Fruit fly (Drosophila melanogaster) whole organism, embryonic: ENCODE results near the gene CG43175.

Experiments used
- CG10274 ChIP-seq: fragments of 200-800 bp; sonication (Bioruptor generic); optimal IDR thresholded peaks from 3 replicates; lab custom pipeline; 2017; ENCODE audit warnings: missing biosample characterization, mild to moderate bottlenecking, missing genetic modification characterization
- CG10462 ChIP-seq: fragments of 200-800 bp; sonication (Bioruptor generic); optimal IDR thresholded peaks from 2 replicates; lab custom pipeline; 2016; ENCODE audit warnings: missing biosample characterization, missing genetic modification characterization
- CG11456 ChIP-seq: fragments of 200-800 bp; sonication (Bioruptor generic); IDR thresholded peaks from 3 replicates; pipeline ENCODE4 v1.3.6; 2022; ENCODE audit warnings: missing biosample characterization, missing genetic modification characterization
- CG12769 ChIP-seq: fragments of 200-800 bp; sonication (Bioruptor generic); optimal IDR thresholded peaks from 2 replicates; lab custom pipeline; 2019; ENCODE audit warnings: missing biosample characterization, mild to moderate bottlenecking, missing genetic modification characterization, moderate library complexity
- CG12942 ChIP-seq: fragments of 200-800 bp; sonication (Bioruptor generic); optimal IDR thresholded peaks from 3 replicates; lab custom pipeline; 2016; ENCODE audit warnings: missing biosample characterization, missing genetic modification characterization
- CG13287 ChIP-seq: fragments of 200-800 bp; sonication (Bioruptor generic); IDR thresholded peaks from 2 replicates; pipeline ENCODE4 v1.3.6; 2022; ENCODE audit warnings: missing biosample characterization, missing genetic modification characterization; ENCODE audit not compliant: partially characterized antibody
- CG13775 ChIP-seq: fragments of 200-800 bp; sonication (Bioruptor generic); optimal IDR thresholded peaks from 3 replicates; lab custom pipeline; 2017; ENCODE audit warnings: missing biosample characterization, mild to moderate bottlenecking, missing genetic modification characterization
- CG14050 ChIP-seq: fragments of 200-800 bp; sonication (Bioruptor generic); IDR thresholded peaks from 3 replicates; pipeline ENCODE4 v1.3.6; 2022; ENCODE audit warnings: missing biosample characterization, missing genetic modification characterization
- CG15601 ChIP-seq: fragments of 200-800 bp; sonication (Bioruptor generic); optimal IDR thresholded peaks from 3 replicates; lab custom pipeline; 2019; ENCODE audit warnings: missing biosample characterization, mild to moderate bottlenecking, missing genetic modification characterization, moderate library complexity
- CG1603 ChIP-seq: fragments of 200-800 bp; sonication (Bioruptor generic); optimal IDR thresholded peaks from 2 replicates; lab custom pipeline; 2019; ENCODE audit warnings: missing biosample characterization, mild to moderate bottlenecking, missing genetic modification characterization, moderate library complexity
- CG16779 ChIP-seq: fragments of 200-800 bp; sonication (Bioruptor generic); IDR thresholded peaks from 2 replicates; pipeline ENCODE4 v1.3.6; 2022; ENCODE audit warnings: missing biosample characterization, missing genetic modification characterization
- CG16815 ChIP-seq: fragments of 200-800 bp; sonication (Bioruptor generic); optimal IDR thresholded peaks from 3 replicates; lab custom pipeline; 2017; ENCODE audit warnings: missing biosample characterization, mild to moderate bottlenecking, missing genetic modification characterization
- CG17359 ChIP-seq: fragments of 200-800 bp; sonication (Bioruptor generic); optimal IDR thresholded peaks from 3 replicates; lab custom pipeline; 2018; ENCODE audit warnings: missing biosample characterization, mild to moderate bottlenecking, missing genetic modification characterization, moderate library complexity
- CG1792 ChIP-seq: fragments of 200-800 bp; sonication (Bioruptor generic); optimal IDR thresholded peaks from 2 replicates; lab custom pipeline; 2016; ENCODE audit warnings: missing biosample characterization, missing genetic modification characterization
- CG18619 ChIP-seq: fragments of 200-800 bp; sonication (Bioruptor generic); optimal IDR thresholded peaks from 3 replicates; lab custom pipeline; 2017; ENCODE audit warnings: missing biosample characterization, mild to moderate bottlenecking, missing genetic modification characterization
- CG2678 ChIP-seq: fragments of 200-800 bp; sonication (Bioruptor generic); optimal IDR thresholded peaks from 3 replicates; lab custom pipeline; 2019; ENCODE audit warnings: missing biosample characterization, mild to moderate bottlenecking, missing genetic modification characterization, moderate library complexity
- CG31388 ChIP-seq: fragments of 200-800 bp; sonication (Bioruptor generic); optimal IDR thresholded peaks from 2 replicates; lab custom pipeline; 2016; ENCODE audit warnings: missing biosample characterization, missing genetic modification characterization
- CG3163 ChIP-seq: fragments of 200-800 bp; sonication (Bioruptor generic); optimal IDR thresholded peaks from 3 replicates; lab custom pipeline; 2016; ENCODE audit warnings: missing biosample characterization, missing genetic modification characterization
- CG34376 ChIP-seq: fragments of 200-800 bp; sonication (Bioruptor generic); optimal IDR thresholded peaks from 2 replicates; lab custom pipeline; 2018; ENCODE audit warnings: missing biosample characterization, mild to moderate bottlenecking, missing genetic modification characterization
- CG4282 ChIP-seq: fragments of 200-800 bp; sonication (Bioruptor generic); optimal IDR thresholded peaks from 2 replicates; lab custom pipeline; 2016; ENCODE audit warnings: missing biosample characterization, missing genetic modification characterization
- CG5180 ChIP-seq: fragments of 200-800 bp; sonication (Bioruptor generic); optimal IDR thresholded peaks from 3 replicates; lab custom pipeline; 2017; ENCODE audit warnings: missing biosample characterization, missing genetic modification characterization, mild to moderate bottlenecking, moderate library complexity, missing genetic modification reagents
- CG6813 ChIP-seq: fragments of 200-800 bp; sonication (Bioruptor generic); optimal IDR thresholded peaks from 2 replicates; lab custom pipeline; 2017; ENCODE audit warnings: missing biosample characterization, missing genetic modification characterization, mild to moderate bottlenecking, moderate library complexity, missing genetic modification reagents
- CG9215 ChIP-seq: fragments of 200-800 bp; sonication (Bioruptor generic); IDR thresholded peaks from 2 replicates; pipeline ENCODE4 v1.3.6; 2022; ENCODE audit warnings: missing biosample characterization, missing genetic modification characterization
- Lhr ChIP-seq: fragments of 200-800 bp; sonication (Bioruptor generic); optimal IDR thresholded peaks from 3 replicates; lab custom pipeline; 2017; ENCODE audit warnings: mild to moderate bottlenecking, missing biosample characterization, missing genetic modification reagents, missing genetic modification characterization
- Lim3 ChIP-seq: fragments of 200-800 bp; sonication (Bioruptor generic); IDR thresholded peaks from 2 replicates; pipeline ENCODE4 v1.3.6; 2022; ENCODE audit warnings: missing biosample characterization, missing genetic modification characterization
- Lpt ChIP-seq: fragments of >200 bp; optimal IDR thresholded peaks from 2 replicates; lab custom pipeline; 2018; ENCODE audit warnings: missing biosample characterization, missing genetic modification characterization
- Myb ChIP-seq: fragments of 200-800 bp; sonication (Bioruptor generic); optimal IDR thresholded peaks from 2 replicates; lab custom pipeline; 2016; ENCODE audit warnings: missing biosample characterization, missing genetic modification characterization
- Nf-YA ChIP-seq: fragments of 200-800 bp; sonication (Bioruptor generic); IDR thresholded peaks from 2 replicates; pipeline ENCODE4 v1.3.6; 2022; ENCODE audit warnings: missing biosample characterization, missing genetic modification characterization
- Opbp ChIP-seq: fragments of 200-800 bp; sonication (Bioruptor generic); IDR thresholded peaks from 3 replicates; pipeline ENCODE4 v1.3.6; 2022; ENCODE audit warnings: missing biosample characterization, missing genetic modification characterization; ENCODE audit not compliant: partially characterized antibody
- Ravus ChIP-seq: fragments of 200-800 bp; sonication (Bioruptor generic); IDR thresholded peaks from 2 replicates; pipeline ENCODE4 v1.3.6; 2022; ENCODE audit warnings: missing biosample characterization, missing genetic modification characterization
- Rx ChIP-seq: fragments of 200-800 bp; sonication (Bioruptor generic); IDR thresholded peaks from 2 replicates; pipeline ENCODE4 v1.3.6; 2022; ENCODE audit warnings: missing biosample characterization, missing genetic modification characterization
- Six4 ChIP-seq: fragments of 200-800 bp; sonication (Bioruptor generic); optimal IDR thresholded peaks from 2 replicates; lab custom pipeline; 2016; ENCODE audit warnings: missing biosample characterization, missing genetic modification characterization
- Usf ChIP-seq: fragments of 200-800 bp; sonication (Bioruptor generic); optimal IDR thresholded peaks from 2 replicates; lab custom pipeline; 2017; ENCODE audit warnings: missing genotype, missing biosample characterization, missing genetic modification characterization
- ato ChIP-seq: fragments of 200-800 bp; sonication (Bioruptor generic); IDR thresholded peaks from 2 replicates; pipeline ENCODE4 v1.3.6; 2022; ENCODE audit warnings: missing biosample characterization, missing genetic modification characterization; ENCODE audit not compliant: partially characterized antibody
- br ChIP-seq: fragments of >200 bp; optimal IDR thresholded peaks from 2 replicates; lab custom pipeline; 2017
- cad ChIP-seq: fragments of >200 bp; optimal IDR thresholded peaks from 2 replicates; lab custom pipeline; 2017; ENCODE audit warnings: missing biosample characterization, missing genetic modification characterization
- caup ChIP-seq: fragments of 200-800 bp; sonication (Bioruptor generic); optimal IDR thresholded peaks from 3 replicates; lab custom pipeline; 2017; ENCODE audit warnings: missing biosample characterization, mild to moderate bottlenecking, missing genetic modification characterization, moderate library complexity; ENCODE audit not compliant: severe bottlenecking
- chinmo ChIP-seq: fragments of 200-800 bp; sonication (Bioruptor generic); IDR thresholded peaks from 4 replicates; pipeline ENCODE4 v1.3.6; 2022; ENCODE audit warnings: missing biosample characterization, missing genetic modification characterization; ENCODE audit not compliant: partially characterized antibody
- dysf ChIP-seq: fragments of 200-800 bp; sonication (Bioruptor generic); IDR thresholded peaks from 3 replicates; pipeline ENCODE4 v1.3.6; 2022; ENCODE audit warnings: missing biosample characterization, missing genetic modification characterization
- exex ChIP-seq: fragments of 200-800 bp; sonication (Bioruptor generic); optimal IDR thresholded peaks from 4 replicates; lab custom pipeline; 2018; ENCODE audit warnings: missing biosample characterization, mild to moderate bottlenecking, missing genetic modification characterization, moderate library complexity
- gsb ChIP-seq: fragments of 200-800 bp; sonication (Bioruptor generic); IDR thresholded peaks from 2 replicates; pipeline ENCODE4 v1.3.6; 2022; ENCODE audit warnings: missing biosample characterization, missing genetic modification characterization
- ham ChIP-seq: fragments of 200-800 bp; sonication (Bioruptor generic); IDR thresholded peaks from 2 replicates; pipeline ENCODE4 v1.3.6; 2022; ENCODE audit warnings: missing biosample characterization, missing genetic modification characterization
- hkb ChIP-seq, 2 experiments: fragments of 200-800 bp in 1 of 2; fragments of >200 bp in 1 of 2; sonication (Bioruptor generic) in 1 of 2; IDR thresholded peaks in 1 of 2; optimal IDR thresholded peaks in 1 of 2; 2 replicates each; pipeline versions ENCODE4 v1.3.6 to Lab custom; 2017 to 2022; ENCODE audit warnings: missing biosample characterization in 1 of 2, missing genetic modification characterization in 1 of 2
- hth ChIP-seq: fragments of >200 bp; optimal IDR thresholded peaks from 2 replicates; lab custom pipeline; 2017; ENCODE audit warnings: inconsistent platforms
- knrl ChIP-seq: fragments of 200-800 bp; sonication (Bioruptor generic); IDR thresholded peaks from 3 replicates; pipeline ENCODE4 v1.3.6; 2022; ENCODE audit warnings: missing biosample characterization, missing genetic modification characterization; ENCODE audit not compliant: partially characterized antibody
- nerfin-1 ChIP-seq: fragments of 200-800 bp; sonication (Bioruptor generic); optimal IDR thresholded peaks from 3 replicates; lab custom pipeline; 2019; ENCODE audit warnings: missing biosample characterization, mild to moderate bottlenecking, missing genetic modification characterization, moderate library complexity
- pum ChIP-seq: fragments of 200-800 bp; sonication (Bioruptor generic); optimal IDR thresholded peaks from 2 replicates; lab custom pipeline; 2016; ENCODE audit warnings: missing biosample characterization, missing genetic modification characterization
- rib ChIP-seq: fragments of 200-800 bp; sonication (Bioruptor generic); IDR thresholded peaks from 2 replicates; pipeline ENCODE4 v1.3.6; 2022; ENCODE audit warnings: missing biosample characterization, missing genetic modification characterization
- run ChIP-seq: fragments of 200-800 bp; sonication (Bioruptor generic); optimal IDR thresholded peaks from 3 replicates; lab custom pipeline; 2018; ENCODE audit warnings: missing biosample characterization, mild to moderate bottlenecking, missing genetic modification characterization
- sd ChIP-seq: fragments of 200-800 bp; sonication (Bioruptor generic); optimal IDR thresholded peaks from 3 replicates; lab custom pipeline; 2018; ENCODE audit warnings: missing biosample characterization, mild to moderate bottlenecking, missing genetic modification characterization, moderate library complexity
- wdn ChIP-seq: fragments of 200-800 bp; sonication (Bioruptor generic); IDR thresholded peaks from 2 replicates; pipeline ENCODE4 v1.3.6; 2022; ENCODE audit warnings: missing biosample characterization, missing genetic modification characterization

The CG43175 gene

dm6 chr3R:17645239-17645638 is 14.7 kb downstream of the CG43175 start (continued):
- TF ChIP-seq CG5180 (GFP tag; lab: Kevin White, UChicago) (no peak), hth (lab: Kevin White, UChicago) (no peak), Lhr (GFP tag; lab: Kevin White, UChicago) (no peak), Ravus (GFP tag; lab: Robert Waterston, UW) (no peak), Myb (GFP tag; lab: Kevin White, UChicago) (no peak), CG31388 (no peak), CG3163 (GFP tag; lab: Kevin White, UChicago) (no peak), dysf (GFP tag; lab: Robert Waterston, UW) (no peak), CG16779 (no peak), CG2678 (tag; lab: Kevin White, UChicago) (peak; percentile 0), wdn (GFP tag; lab: Robert Waterston, UW) (no peak), Lim3 (no peak), CG14050 (no peak), CG1792 (GFP tag; lab: Kevin White, UChicago) (no peak), chinmo (GFP tag; lab: Robert Waterston, UW) (peak; percentile 84; the same call in 2 of the 4 replicates), caup (GFP tag; lab: Kevin White, UChicago) (no peak), CG16815 (GFP tag; lab: Kevin White, UChicago) (no peak), exex (tag; lab: Kevin White, UChicago) (peak; percentile 45), knrl (GFP tag; lab: Robert Waterston, UW) (peak; percentile 41; the same call in 2 of the 3 replicates), CG17359 (tag; lab: Kevin White, UChicago) (no peak), CG18619 (no peak), br (lab: Kevin White, UChicago) (no peak), CG9215 (GFP tag; lab: Robert Waterston, UW) (no peak), CG13775 (no peak), ato (GFP tag; lab: Robert Waterston, UW) (peak; percentile 46; the same call in 1 of the 2 replicates), nerfin-1 (tag; lab: Kevin White, UChicago) (no peak), Six4 (GFP tag; lab: Kevin White, UChicago) (no peak), run (tag; lab: Kevin White, UChicago) (no peak), CG6813 (GFP tag; lab: Kevin White, UChicago) (no peak), rib (GFP tag; lab: Robert Waterston, UW) (no peak), pum (GFP tag; lab: Kevin White, UChicago) (no peak), CG34376 (GFP tag; lab: Kevin White, UChicago) (peak; percentile 16), Nf-YA (no peak), ham (GFP tag; lab: Robert Waterston, UW) (no peak), gsb (GFP tag; lab: Robert Waterston, UW) (no peak), Lpt (GFP tag; lab: Kevin White, UChicago) (no peak), Usf (GFP tag; lab: Kevin White, UChicago) (no peak), CG13287 (GFP tag; lab: Robert Waterston, UW) (peak; percentile 32; the same call in 1 of the 2 replicates), CG4282 (GFP tag; lab: Kevin White, UChicago) (no peak), CG10274 (GFP tag; lab: Kevin White, UChicago) (no peak), Opbp (GFP tag; lab: Robert Waterston, UW) (peak; percentile 67; the same call in 1 of the 3 replicates), sd (tag; lab: Kevin White, UChicago) (peak; percentile 63), CG1603 (no peak), CG15601 (tag; lab: Kevin White, UChicago) (no peak), CG11456 (GFP tag; lab: Robert Waterston, UW) (no peak), hkb (optimal IDR thresholded peaks at IDR 0.05; lab: Kevin White, UChicago) (no peak), hkb (GFP tag; IDR thresholded peaks at IDR 0.05; lab: Robert Waterston, UW) (peak; percentile 16; the same call in 1 of the 2 replicates), CG12769 (tag; lab: Kevin White, UChicago) (peak; percentile 40), CG12942 (GFP tag; lab: Kevin White, UChicago) (no peak), cad (GFP tag; lab: Kevin White, UChicago) (no peak), CG10462 (GFP tag; lab: Kevin White, UChicago) (no peak), Rx (GFP tag; lab: Robert Waterston, UW) (no peak)
